Worm (Caenorhabditis elegans) whole organism, L4 larva: ENCODE results near the gene F27B3.8.

Experiments used
- F49E8.2 ChIP-seq: sonication (generic microtip); optimal IDR thresholded peaks from 2 replicates; lab custom pipeline; 2016; ENCODE audit warnings: missing compliant biosample characterization, mild to moderate bottlenecking, missing genetic modification characterization, borderline replicate concordance
- T20F7.1 ChIP-seq: fragments of 200-800 bp; sonication (Bioruptor generic); optimal IDR thresholded peaks from 2 replicates; lab custom pipeline; 2018; ENCODE audit warnings: mild to moderate bottlenecking, missing genetic modification characterization, missing compliant biosample characterization
- Y105C5A.15 ChIP-seq: fragments of 200-800 bp; sonication (Bioruptor generic); IDR thresholded peaks from 2 replicates; pipeline ENCODE4 v1.3.6; 2022; ENCODE audit warnings: missing genetic modification characterization, missing compliant biosample characterization
- ZK337.2 ChIP-seq: fragments of 200-800 bp; sonication (Bioruptor generic); IDR thresholded peaks from 2 replicates; pipeline ENCODE4 v1.3.6; 2022; ENCODE audit warnings: missing genetic modification reagents, missing genetic modification characterization, missing compliant biosample characterization
- ZK546.5 ChIP-seq, 2 experiments: sonication (generic microtip); optimal IDR thresholded peaks; 2 replicates each; lab custom pipeline; 2017; ENCODE audit warnings: missing biosample characterization in 2 of 2, missing genetic modification characterization in 2 of 2
- aha-1 ChIP-seq: fragments of 150-350 bp; peaks from one replicate; lab custom pipeline; 2014; ENCODE audit warnings: missing biosample characterization, missing genetic modification characterization
- ama-1 ChIP-seq: fragments of 150-350 bp; optimal IDR thresholded peaks from 2 replicates; lab custom pipeline; 2014; ENCODE audit warnings: inconsistent platforms, mixed read lengths
- arid-1 ChIP-seq: fragments of 200-800 bp; sonication (Bioruptor generic); conservative IDR thresholded peaks from 2 replicates; pipeline ENCODE4 v1.3.6; 2022; ENCODE audit warnings: missing genetic modification reagents, missing genetic modification characterization, missing compliant biosample characterization
- daf-12 ChIP-seq: fragments of 150-350 bp; optimal IDR thresholded peaks from 2 replicates; lab custom pipeline; 2014; ENCODE audit warnings: missing biosample characterization, missing genetic modification reagents, missing genetic modification characterization
- daf-16 ChIP-seq, 3 experiments: sonication (generic microtip); optimal IDR thresholded peaks; 2 replicates each; lab custom pipeline; 2016 to 2017; ENCODE audit warnings: missing genetic modification characterization in 3 of 3, missing genetic modification reagents in 3 of 3, mild to moderate bottlenecking in 2 of 3, missing compliant biosample characterization in 2 of 3, missing biosample characterization in 1 of 3, moderate library complexity in 1 of 3
- daf-8 ChIP-seq: fragments of 200-800 bp; sonication (Bioruptor generic); IDR thresholded peaks from 2 replicates; pipeline ENCODE4 v1.3.6; 2022; ENCODE audit warnings: missing genetic modification characterization, missing compliant biosample characterization
- dmd-9 ChIP-seq: fragments of 200-800 bp; sonication (Bioruptor generic); IDR thresholded peaks from 2 replicates; pipeline ENCODE4 v1.3.6; 2022; ENCODE audit warnings: missing genetic modification reagents, missing genetic modification characterization, missing compliant biosample characterization
- dpl-1 ChIP-seq: fragments of 150-350 bp; optimal IDR thresholded peaks from 2 replicates; lab custom pipeline; 2014; ENCODE audit warnings: missing biosample characterization, missing genetic modification reagents, missing genetic modification characterization
- duxl-1 ChIP-seq: sonication (generic microtip); optimal IDR thresholded peaks from 2 replicates; lab custom pipeline; 2016; ENCODE audit warnings: mild to moderate bottlenecking, missing genetic modification characterization, moderate library complexity, missing compliant biosample characterization; ENCODE audit not compliant: poor library complexity
- dve-1 ChIP-seq: sonication (generic microtip); optimal IDR thresholded peaks from 2 replicates; lab custom pipeline; 2017; ENCODE audit warnings: antibody characterized with exemption, mild to moderate bottlenecking, missing genetic modification characterization, missing compliant biosample characterization; ENCODE audit not compliant: insufficient read depth
- egl-43 ChIP-seq: fragments of 200-800 bp; sonication (Bioruptor generic); IDR thresholded peaks from 2 replicates; pipeline ENCODE4 v1.3.6; 2022; ENCODE audit warnings: missing genetic modification reagents, missing genetic modification characterization, missing compliant biosample characterization
- fos-1 ChIP-seq: fragments of 150-350 bp; optimal IDR thresholded peaks from 2 replicates; lab custom pipeline; 2014; ENCODE audit warnings: missing biosample characterization, missing genetic modification characterization
- hlh-30 ChIP-seq: sonication (generic microtip); optimal IDR thresholded peaks from 2 replicates; lab custom pipeline; 2017; ENCODE audit warnings: antibody characterized with exemption, mild to moderate bottlenecking, missing genetic modification characterization, missing compliant biosample characterization; ENCODE audit not compliant: insufficient read depth
- lim-7 ChIP-seq: fragments of 200-800 bp; sonication (Bioruptor generic); IDR thresholded peaks from 2 replicates; pipeline ENCODE4 v1.3.6; 2022; ENCODE audit warnings: missing genetic modification characterization, missing compliant biosample characterization
- lin-1 ChIP-seq: fragments of 200-800 bp; sonication (Bioruptor generic); IDR thresholded peaks from 2 replicates; pipeline ENCODE4 v1.3.6; 2022; ENCODE audit warnings: missing genetic modification reagents, missing genetic modification characterization, missing compliant biosample characterization
- lin-29 ChIP-seq: fragments of 200-800 bp; sonication (Bioruptor generic); IDR thresholded peaks from 2 replicates; pipeline ENCODE4 v1.3.6; 2022; ENCODE audit warnings: missing genetic modification reagents, missing genetic modification characterization, missing compliant biosample characterization
- lin-38 ChIP-seq: fragments of 200-800 bp; sonication (Bioruptor generic); IDR thresholded peaks from 2 replicates; pipeline ENCODE4 v1.3.6; 2022; ENCODE audit warnings: missing genetic modification reagents, missing genetic modification characterization, missing compliant biosample characterization
- lsy-2 ChIP-seq, 2 experiments: fragments of 150-350 bp in 1 of 2; sonication (generic microtip) in 1 of 2; optimal IDR thresholded peaks; 2 replicates each; lab custom pipeline; 2014 to 2017; ENCODE audit warnings: missing biosample characterization in 2 of 2, missing genetic modification characterization in 2 of 2
- madf-9 ChIP-seq: fragments of 200-800 bp; sonication (Bioruptor generic); conservative IDR thresholded peaks from 2 replicates; pipeline ENCODE4 v1.3.6; 2022; ENCODE audit warnings: missing genetic modification reagents, missing genetic modification characterization, missing compliant biosample characterization
- mdt-29 ChIP-seq: fragments of 200-800 bp; sonication (Bioruptor generic); IDR thresholded peaks from 2 replicates; pipeline ENCODE4 v1.3.6; 2022; ENCODE audit warnings: missing genetic modification reagents, missing genetic modification characterization, missing compliant biosample characterization
- mep-1 ChIP-seq: fragments of 150-350 bp; sonication (generic microtip); optimal IDR thresholded peaks from 3 replicates; lab custom pipeline; 2014; ENCODE audit warnings: missing biosample characterization, missing genetic modification characterization
- mes-2 ChIP-seq: sonication (generic microtip); optimal IDR thresholded peaks from 2 replicates; lab custom pipeline; 2016; ENCODE audit warnings: missing genotype, mild to moderate bottlenecking, missing genetic modification characterization, missing compliant biosample characterization; ENCODE audit not compliant: poor library complexity, severe bottlenecking
- nhr-11 ChIP-seq: fragments of 150-350 bp; optimal IDR thresholded peaks from 2 replicates; lab custom pipeline; 2014; ENCODE audit warnings: missing biosample characterization, missing genetic modification characterization
- nhr-41 ChIP-seq: fragments of 200-800 bp; sonication (Bioruptor generic); IDR thresholded peaks from 2 replicates; pipeline ENCODE4 v1.3.6; 2022; ENCODE audit warnings: missing genetic modification reagents, missing genetic modification characterization, missing compliant biosample characterization
- nhr-42 ChIP-seq: fragments of 200-800 bp; sonication (Bioruptor generic); IDR thresholded peaks from 2 replicates; pipeline ENCODE4 v1.3.6; 2022; ENCODE audit warnings: missing genetic modification characterization, missing compliant biosample characterization
- nhr-76 ChIP-seq: fragments of 150-350 bp; optimal IDR thresholded peaks from 2 replicates; lab custom pipeline; 2014; ENCODE audit warnings: missing biosample characterization, missing genetic modification characterization
- rbr-2 ChIP-seq: sonication (generic microtip); optimal IDR thresholded peaks from 2 replicates; lab custom pipeline; 2016; ENCODE audit warnings: missing genotype, missing genetic modification characterization, missing compliant biosample characterization
- snpc-1.2 ChIP-seq: fragments of 200-800 bp; sonication (Bioruptor generic); IDR thresholded peaks from 2 replicates; pipeline ENCODE4 v1.3.6; 2022; ENCODE audit warnings: missing genetic modification reagents, missing genetic modification characterization, missing compliant biosample characterization
- snpc-4 ChIP-seq: fragments of 150-350 bp; optimal IDR thresholded peaks from 2 replicates; lab custom pipeline; 2014; ENCODE audit warnings: missing biosample characterization, missing genetic modification characterization
- unc-130 ChIP-seq: sonication (generic microtip); optimal IDR thresholded peaks from 2 replicates; lab custom pipeline; 2016; ENCODE audit warnings: missing genetic modification reagents, missing genetic modification characterization, missing compliant biosample characterization
- zag-1 ChIP-seq: fragments of 150-350 bp; optimal IDR thresholded peaks from 2 replicates; lab custom pipeline; 2014; ENCODE audit warnings: missing biosample characterization, missing genetic modification characterization
- zfp-2 ChIP-seq: sonication (generic microtip); optimal IDR thresholded peaks from 2 replicates; lab custom pipeline; 2016; ENCODE audit warnings: mild to moderate bottlenecking, missing genetic modification characterization, missing compliant biosample characterization
- zip-11 ChIP-seq: fragments of 200-800 bp; sonication (Bioruptor generic); IDR thresholded peaks from 2 replicates; pipeline ENCODE4 v1.3.6; 2022; ENCODE audit warnings: missing genetic modification characterization, missing compliant biosample characterization

Gene F27B3.8

ce11 chrIII:6612282-6612681, 32.8 kb downstream of the F27B3.8 start, which contains the start of gene ctsa-4.2 (continued):
- TF ChIP-seq daf-16 (GFP tag; optimal IDR thresholded peaks at IDR 0.05; lab: Kevin White, UChicago) (no peak), daf-16 (tag; optimal IDR thresholded peaks at IDR 0.05; lab: Kevin White, UChicago) (peak; percentile 57), rbr-2 (no peak), ZK546.5 (tag; optimal IDR thresholded peaks at IDR 0.05; lab: Kevin White, UChicago) (no peak), ZK337.2 (GFP tag; lab: Robert Waterston, UW) (no peak), snpc-4 (tag; lab: Kevin White, UChicago) (no peak), nhr-11 (tag; lab: Kevin White, UChicago) (no peak), nhr-42 (GFP tag; lab: Robert Waterston, UW) (no peak), T20F7.1 (no peak), zag-1 (tag; lab: Kevin White, UChicago) (no peak), madf-9 (GFP tag; lab: Robert Waterston, UW) (no peak), unc-130 (GFP tag; lab: Kevin White, UChicago) (no peak), lin-29 (no peak), Y105C5A.15 (GFP tag; lab: Robert Waterston, UW) (no peak), fos-1 (tag; lab: Kevin White, UChicago) (no peak), arid-1 (no peak)

- TF ChIP-seq dve-1 (peak; percentile 50), rbr-2 (peak; percentile 12), lin-38 (peak; percentile 94), daf-16 (GFP tag; optimal IDR thresholded peaks at IDR 0.05; lab: Kevin White, UChicago) (no peak), daf-16 (tag; optimal IDR thresholded peaks at IDR 0.05; lab: Kevin White, UChicago) (peak; percentile 28), mep-1 (tag; lab: Kevin White, UChicago) (peak; percentile 67), nhr-76 (no peak), lin-1 (GFP tag; lab: Robert Waterston, UW) (no peak), aha-1 (tag; lab: Kevin White, UChicago) (peak; percentile 97), lsy-2 (tag; optimal IDR thresholded peaks at IDR 0.05; lab: Kevin White, UChicago) (peak in 1 of 2 experiments; percentile 70), T20F7.1 (peak; percentile 31), dpl-1 (GFP tag; lab: Kevin White, UChicago) (peak; percentile 92), lim-7 (no peak), zfp-2 (no peak), mdt-29 (no peak), mes-2 (tag; lab: Kevin White, UChicago) (peak; percentile 79), hlh-30 (tag; lab: Kevin White, UChicago) (peak; percentile 11)
Observed at ce11 chrIII:6615064-6615463, 35.6 kb downstream of the F27B3.8 start, which contains the start of gene cmtr-2. Gene cmtr-2 (plus strand): TSS chrIII:6615414.

- TF ChIP-seq duxl-1 (tag; lab: Kevin White, UChicago) (no peak), madf-9 (GFP tag; lab: Robert Waterston, UW) (no peak), snpc-4 (tag; lab: Kevin White, UChicago) (no peak), egl-43 (GFP tag; lab: Robert Waterston, UW) (no peak), zip-11 (no peak), daf-8 (GFP tag; lab: Robert Waterston, UW) (no peak), F49E8.2 (tag; lab: Kevin White, UChicago) (no peak), dmd-9 (GFP tag; lab: Robert Waterston, UW) (no peak), daf-12 (tag; lab: Kevin White, UChicago) (no peak), hlh-30 (tag; lab: Kevin White, UChicago) (no peak), ama-1 (lab: Kevin White, UChicago) (no peak), nhr-41 (GFP tag; lab: Robert Waterston, UW) (no peak), snpc-1.2 (GFP tag; lab: Robert Waterston, UW) (no peak)
Observed at ce11 chrIII:6619952-6620351, 40.5 kb downstream of the F27B3.8 start, which contains the start of gene C13B9.2. Gene C13B9.2 (plus strand): TSS chrIII:6620252.
